Fruit fly (Drosophila melanogaster) whole organism, prepupa: ENCODE measurements around the gene Proc.
A peak's percentile ranks its signal among the peaks of the same experiment; 100 is the strongest.

Experiments used
- Blimp-1 ChIP-seq: fragments of 200-800 bp; sonication (Bioruptor generic); optimal IDR thresholded peaks from 3 replicates; lab custom pipeline; 2017; ENCODE audit warnings: missing biosample characterization, missing genetic modification characterization, mild to moderate bottlenecking, moderate library complexity, missing genetic modification reagents
- CG10631 ChIP-seq: fragments of 200-800 bp; sonication (Bioruptor generic); optimal IDR thresholded peaks from 2 replicates; lab custom pipeline; 2016; ENCODE audit warnings: missing biosample characterization, missing genetic modification characterization
- CG10669 ChIP-seq: fragments of 200-800 bp; sonication (Bioruptor generic); optimal IDR thresholded peaks from 3 replicates; lab custom pipeline; 2018; ENCODE audit warnings: missing biosample characterization, mild to moderate bottlenecking, missing genetic modification characterization, moderate library complexity
- CG11902 ChIP-seq: fragments of 200-800 bp; sonication (Bioruptor generic); optimal IDR thresholded peaks from 3 replicates; lab custom pipeline; 2016; ENCODE audit warnings: missing biosample characterization, missing genetic modification characterization
- CG15336 ChIP-seq: fragments of 200-800 bp; sonication (Bioruptor generic); IDR thresholded peaks from 2 replicates; pipeline ENCODE4 v1.3.6; 2022; ENCODE audit warnings: missing biosample characterization, missing genetic modification characterization
- CG1621 ChIP-seq: fragments of 200-800 bp; sonication (Bioruptor generic); optimal IDR thresholded peaks from 3 replicates; lab custom pipeline; 2018; ENCODE audit warnings: missing biosample characterization, mild to moderate bottlenecking, missing genetic modification characterization
- CG16779 ChIP-seq: fragments of 200-800 bp; sonication (Bioruptor generic); optimal IDR thresholded peaks from 3 replicates; lab custom pipeline; 2017; ENCODE audit warnings: missing biosample characterization, mild to moderate bottlenecking, missing genetic modification characterization
- CG3032 ChIP-seq: fragments of 200-800 bp; optimal IDR thresholded peaks from 2 replicates; lab custom pipeline; 2019; ENCODE audit warnings: missing biosample characterization, mild to moderate bottlenecking, missing genetic modification characterization, moderate library complexity
- CG31627 ChIP-seq: fragments of 200-800 bp; sonication (Bioruptor generic); optimal IDR thresholded peaks from 3 replicates; lab custom pipeline; 2016; ENCODE audit warnings: missing biosample characterization, missing genetic modification characterization
- CG32006 ChIP-seq: fragments of 200-800 bp; sonication (Bioruptor generic); optimal IDR thresholded peaks from 3 replicates; lab custom pipeline; 2017; ENCODE audit warnings: missing biosample characterization, mild to moderate bottlenecking, missing genetic modification characterization
- CG34406 ChIP-seq: fragments of 200-800 bp; sonication (Bioruptor generic); optimal IDR thresholded peaks from 3 replicates; lab custom pipeline; 2016; ENCODE audit warnings: missing biosample characterization, missing genetic modification characterization
- CG3919 ChIP-seq: fragments of 200-800 bp; sonication (Bioruptor generic); optimal IDR thresholded peaks from 3 replicates; lab custom pipeline; 2016; ENCODE audit warnings: missing biosample characterization, missing genetic modification characterization
- CG4318 ChIP-seq: fragments of 200-800 bp; sonication (Bioruptor generic); optimal IDR thresholded peaks from 3 replicates; lab custom pipeline; 2017; ENCODE audit warnings: missing biosample characterization, mild to moderate bottlenecking, missing genetic modification characterization
- CG6276 ChIP-seq: fragments of 200-800 bp; sonication (Bioruptor generic); optimal IDR thresholded peaks from 2 replicates; lab custom pipeline; 2017; ENCODE audit warnings: missing biosample characterization, mild to moderate bottlenecking, missing genetic modification characterization
- CG6792 ChIP-seq: fragments of 200-800 bp; sonication (Bioruptor generic); optimal IDR thresholded peaks from 3 replicates; lab custom pipeline; 2016; ENCODE audit warnings: missing biosample characterization, missing genetic modification characterization
- CG6808 ChIP-seq: fragments of 200-800 bp; sonication (Bioruptor generic); optimal IDR thresholded peaks from 3 replicates; lab custom pipeline; 2017; ENCODE audit warnings: missing biosample characterization, missing genetic modification characterization, mild to moderate bottlenecking, moderate library complexity, missing genetic modification reagents
- CG6854 ChIP-seq: fragments of 200-800 bp; sonication (Bioruptor generic); optimal IDR thresholded peaks from 2 replicates; lab custom pipeline; 2017; ENCODE audit warnings: missing biosample characterization, mild to moderate bottlenecking, missing genetic modification characterization
- CG7368 ChIP-seq: fragments of 200-800 bp; sonication (Bioruptor generic); optimal IDR thresholded peaks from 3 replicates; lab custom pipeline; 2016; ENCODE audit warnings: missing biosample characterization, missing genetic modification characterization
- CG8119 ChIP-seq: fragments of 200-800 bp; sonication (Bioruptor generic); IDR thresholded peaks from 3 replicates; pipeline ENCODE4 v1.3.6; 2022; ENCODE audit warnings: missing biosample characterization, missing genetic modification characterization
- CG8319 ChIP-seq: fragments of 200-800 bp; sonication (Bioruptor generic); optimal IDR thresholded peaks from 3 replicates; lab custom pipeline; 2016; ENCODE audit warnings: missing biosample characterization, missing genetic modification characterization
- CG8632 ChIP-seq: fragments of 200-800 bp; sonication (Bioruptor generic); optimal IDR thresholded peaks from 3 replicates; lab custom pipeline; 2016; ENCODE audit warnings: missing biosample characterization, missing genetic modification characterization
- CG9139 ChIP-seq: fragments of 200-800 bp; sonication (Bioruptor generic); optimal IDR thresholded peaks from 3 replicates; lab custom pipeline; 2017; ENCODE audit warnings: missing biosample characterization, mild to moderate bottlenecking, missing genetic modification characterization
- Eip75B ChIP-seq: fragments of 200-800 bp; sonication (Bioruptor generic); optimal IDR thresholded peaks from 3 replicates; lab custom pipeline; 2016; ENCODE audit warnings: missing biosample characterization, missing genetic modification characterization
- Eip78C ChIP-seq: fragments of 200-800 bp; sonication (Bioruptor generic); peaks from one replicate; lab custom pipeline; 2016; ENCODE audit warnings: missing biosample characterization, missing genetic modification characterization
- Eip93F ChIP-seq: fragments of 200-800 bp; sonication (Bioruptor generic); optimal IDR thresholded peaks from 2 replicates; lab custom pipeline; 2016; ENCODE audit warnings: missing biosample characterization, mild to moderate bottlenecking, missing genetic modification characterization
- Ets21C ChIP-seq: fragments of 200-800 bp; sonication (Bioruptor generic); optimal IDR thresholded peaks from 3 replicates; lab custom pipeline; 2016; ENCODE audit warnings: missing biosample characterization, missing genetic modification characterization
- Ets96B ChIP-seq: fragments of 200-800 bp; optimal IDR thresholded peaks from 2 replicates; lab custom pipeline; 2019; ENCODE audit warnings: missing biosample characterization, mild to moderate bottlenecking, missing genetic modification characterization, moderate library complexity
- Hr39 ChIP-seq: fragments of 200-800 bp; sonication (Bioruptor generic); optimal IDR thresholded peaks from 2 replicates; lab custom pipeline; 2016; ENCODE audit warnings: missing biosample characterization, missing genetic modification characterization
- Hr4 ChIP-seq: fragments of 200-800 bp; sonication (Bioruptor generic); optimal IDR thresholded peaks from 3 replicates; lab custom pipeline; 2016; ENCODE audit warnings: missing biosample characterization, missing genetic modification characterization
- Met ChIP-seq: fragments of 200-800 bp; sonication (Bioruptor generic); optimal IDR thresholded peaks from 3 replicates; lab custom pipeline; 2016; ENCODE audit warnings: missing biosample characterization, missing genetic modification characterization
- OdsH ChIP-seq: fragments of 200-800 bp; sonication (Bioruptor generic); optimal IDR thresholded peaks from 3 replicates; lab custom pipeline; 2016; ENCODE audit warnings: missing biosample characterization, missing genetic modification characterization
- Smox ChIP-seq: fragments of 200-800 bp; sonication (Bioruptor generic); optimal IDR thresholded peaks from 3 replicates; lab custom pipeline; 2016; ENCODE audit warnings: missing biosample characterization, missing genetic modification characterization
- Sox102F ChIP-seq: fragments of 200-800 bp; sonication (Bioruptor generic); optimal IDR thresholded peaks from 2 replicates; lab custom pipeline; 2016; ENCODE audit warnings: missing biosample characterization, mild to moderate bottlenecking, missing genetic modification characterization
- Sox14 ChIP-seq: fragments of 200-800 bp; sonication (Bioruptor generic); optimal IDR thresholded peaks from 3 replicates; lab custom pipeline; 2016; ENCODE audit warnings: missing biosample characterization, missing genetic modification characterization
- Sox15 ChIP-seq: fragments of 200-800 bp; sonication (Bioruptor generic); optimal IDR thresholded peaks from 3 replicates; lab custom pipeline; 2016; ENCODE audit warnings: missing biosample characterization, missing genetic modification characterization
- achi ChIP-seq: fragments of 200-800 bp; sonication (Bioruptor generic); optimal IDR thresholded peaks from 3 replicates; lab custom pipeline; 2016; ENCODE audit warnings: missing biosample characterization, missing genetic modification characterization
- acj6 ChIP-seq: fragments of 200-800 bp; sonication (Bioruptor generic); optimal IDR thresholded peaks from 3 replicates; lab custom pipeline; 2016; ENCODE audit warnings: missing biosample characterization, missing genetic modification characterization
- dac ChIP-seq: fragments of 200-800 bp; sonication (Bioruptor generic); optimal IDR thresholded peaks from 2 replicates; lab custom pipeline; 2017; ENCODE audit warnings: missing biosample characterization, mild to moderate bottlenecking, missing genetic modification characterization
- eg ChIP-seq: fragments of 200-800 bp; sonication (Bioruptor generic); IDR thresholded peaks from 3 replicates; pipeline ENCODE4 v1.3.6; 2022; ENCODE audit warnings: missing biosample characterization, missing genetic modification characterization
- fd59A ChIP-seq: fragments of 200-800 bp; sonication (Bioruptor generic); optimal IDR thresholded peaks from 2 replicates; lab custom pipeline; 2017; ENCODE audit warnings: missing biosample characterization, mild to moderate bottlenecking, missing genetic modification characterization, missing genetic modification reagents
- fd85E ChIP-seq: fragments of 200-800 bp; sonication (Bioruptor generic); optimal IDR thresholded peaks from 3 replicates; lab custom pipeline; 2016; ENCODE audit warnings: missing biosample characterization, missing genetic modification characterization
- lz ChIP-seq: fragments of 200-800 bp; sonication (Bioruptor generic); optimal IDR thresholded peaks from 3 replicates; lab custom pipeline; 2016; ENCODE audit warnings: missing biosample characterization, missing genetic modification characterization
- net ChIP-seq: fragments of 200-800 bp; sonication (Bioruptor generic); optimal IDR thresholded peaks from 3 replicates; lab custom pipeline; 2016; ENCODE audit warnings: missing biosample characterization, missing genetic modification characterization
- pdm3 ChIP-seq: fragments of 200-800 bp; sonication (Bioruptor generic); optimal IDR thresholded peaks from 3 replicates; lab custom pipeline; 2016; ENCODE audit warnings: missing biosample characterization, missing genetic modification characterization
- salr ChIP-seq, 2 experiments: fragments of 200-800 bp; sonication (Bioruptor generic); optimal IDR thresholded peaks; 3 replicates each; lab custom pipeline; 2016 to 2018; ENCODE audit warnings: missing biosample characterization in 2 of 2, missing genetic modification characterization in 2 of 2, mild to moderate bottlenecking in 1 of 2
- spab ChIP-seq: fragments of 200-800 bp; sonication (Bioruptor generic); optimal IDR thresholded peaks from 2 replicates; lab custom pipeline; 2017; ENCODE audit warnings: missing biosample characterization, mild to moderate bottlenecking, missing genetic modification characterization, missing genetic modification reagents
- ss ChIP-seq, 2 experiments: fragments of 200-800 bp; sonication (Bioruptor generic); optimal IDR thresholded peaks; 2 replicates in 1 of 2; 3 replicates in 1 of 2; lab custom pipeline; 2017 to 2018; ENCODE audit warnings: mild to moderate bottlenecking in 2 of 2, missing biosample characterization in 2 of 2, missing genetic modification characterization in 2 of 2, moderate library complexity in 1 of 2
- svp ChIP-seq: fragments of 200-800 bp; sonication (Bioruptor generic); peaks from one replicate; lab custom pipeline; 2016; ENCODE audit warnings: missing biosample characterization, missing genetic modification characterization
- vri ChIP-seq: fragments of 200-800 bp; sonication (Bioruptor generic); optimal IDR thresholded peaks from 3 replicates; lab custom pipeline; 2016; ENCODE audit warnings: missing biosample characterization, mild to moderate bottlenecking, missing genetic modification characterization

The Proc gene

dm6 chr2L:7918770-7919169, 47.5 kb upstream of the Proc start (continued):
- TF ChIP-seq CG4318 (GFP tag; lab: Kevin White, UChicago): peak; percentile 48
- no peak for TF ChIP-seq CG10631 (GFP tag; lab: Kevin White, UChicago)
- TF ChIP-seq CG3919 (GFP tag; lab: Kevin White, UChicago): no peak
- TF ChIP-seq salr (GFP tag; optimal IDR thresholded peaks at IDR 0.05; lab: Kevin White, UChicago): peak in 1 of 2 experiments; percentile 11
- TF ChIP-seq spab (GFP tag; lab: Kevin White, UChicago): no peak
- peak; percentile 2 for TF ChIP-seq CG31627
- TF ChIP-seq Eip93F (GFP tag; lab: Kevin White, UChicago): no peak

dm6 chr2L:7916368-7916767, 45.1 kb upstream of the Proc start:
- peak; percentile 93 for TF ChIP-seq CG1621 (tag; lab: Kevin White, UChicago)
- peak; percentile 86 for TF ChIP-seq CG6854 (GFP tag; lab: Kevin White, UChicago)
- peak; percentile 67 for TF ChIP-seq CG10669 (GFP tag; lab: Kevin White, UChicago)
- peak; percentile 95 for TF ChIP-seq OdsH (GFP tag; lab: Kevin White, UChicago)
- TF ChIP-seq acj6: peak; percentile 97
- TF ChIP-seq dac (GFP tag; lab: Kevin White, UChicago): peak; percentile 58
- peak; percentile 89 for TF ChIP-seq Sox102F
- TF ChIP-seq CG8632 (GFP tag; lab: Kevin White, UChicago): peak; percentile 93
- peak; percentile 91 for TF ChIP-seq pdm3
- peak; percentile 94 for TF ChIP-seq Eip75B (GFP tag; lab: Kevin White, UChicago)
- peak; percentile 46 for TF ChIP-seq fd85E (GFP tag; lab: Kevin White, UChicago)
- peak; percentile 95 for TF ChIP-seq CG34406 (GFP tag; lab: Kevin White, UChicago)
- peak; percentile 91 for TF ChIP-seq svp (GFP tag; lab: Kevin White, UChicago)
- TF ChIP-seq achi (GFP tag; lab: Kevin White, UChicago): peak; percentile 95
- peak; percentile 97 for TF ChIP-seq Hr39 (GFP tag; lab: Kevin White, UChicago)
- TF ChIP-seq CG6792 (GFP tag; lab: Kevin White, UChicago): peak; percentile 96
- peak; percentile 67 for TF ChIP-seq CG3032
- peak; percentile 97 for TF ChIP-seq CG31627
- TF ChIP-seq salr (GFP tag; optimal IDR thresholded peaks at IDR 0.05; lab: Kevin White, UChicago): peak; percentile 74 to 90
- TF ChIP-seq Eip78C (GFP tag; lab: Kevin White, UChicago): peak; percentile 94
- peak; percentile 82 for TF ChIP-seq CG7368
- TF ChIP-seq Eip93F (GFP tag; lab: Kevin White, UChicago): peak; percentile 78
- TF ChIP-seq CG6808: peak; percentile 70
- peak; percentile 53 for TF ChIP-seq Blimp-1 (GFP tag; lab: Kevin White, UChicago)
- TF ChIP-seq ss (GFP tag; optimal IDR thresholded peaks at IDR 0.05; lab: Kevin White, UChicago): peak; percentile 54 to 78
- TF ChIP-seq lz (GFP tag; lab: Kevin White, UChicago): peak; percentile 95
- peak; percentile 93 for TF ChIP-seq CG15336 (GFP tag; lab: Robert Waterston, UW)
- peak; percentile 92 for TF ChIP-seq CG8119 (GFP tag; lab: Robert Waterston, UW)
- TF ChIP-seq Ets21C (GFP tag; lab: Kevin White, UChicago): peak; percentile 92
- peak; percentile 88 for TF ChIP-seq net (GFP tag; lab: Kevin White, UChicago)
- TF ChIP-seq CG16779: peak; percentile 80
- TF ChIP-seq Hr4 (GFP tag; lab: Kevin White, UChicago): peak; percentile 82
- TF ChIP-seq CG9139: peak; percentile 36
- peak; percentile 78 for TF ChIP-seq CG3919 (GFP tag; lab: Kevin White, UChicago)
- TF ChIP-seq Ets96B: peak; percentile 78
- peak; percentile 76 for TF ChIP-seq CG8319
- peak; percentile 93 for TF ChIP-seq Met (GFP tag; lab: Kevin White, UChicago)
- TF ChIP-seq CG32006: peak; percentile 88
- TF ChIP-seq Smox (GFP tag; lab: Kevin White, UChicago): peak; percentile 93
- peak; percentile 94 for TF ChIP-seq Sox14 (GFP tag; lab: Kevin White, UChicago)
- TF ChIP-seq eg (GFP tag; lab: Robert Waterston, UW): peak; percentile 87
- TF ChIP-seq Sox15 (GFP tag; lab: Kevin White, UChicago): peak; percentile 95
- peak; percentile 88 for TF ChIP-seq vri (GFP tag; lab: Kevin White, UChicago)
- peak; percentile 90 for TF ChIP-seq fd59A (GFP tag; lab: Kevin White, UChicago)
- TF ChIP-seq CG6276 (GFP tag; lab: Kevin White, UChicago): peak; percentile 46
- TF ChIP-seq CG11902: peak; percentile 90
